Worm (Caenorhabditis elegans) whole organism, L4 larva: ENCODE results near the gene srh-250.

Source experiments
- F26F4.8 ChIP-seq: fragments of 200-800 bp; sonication (Bioruptor generic); conservative IDR thresholded peaks from 2 replicates; pipeline ENCODE4 v1.3.6; 2022; ENCODE audit warnings: missing genetic modification characterization, missing compliant biosample characterization
- T20F7.1 ChIP-seq: fragments of 200-800 bp; sonication (Bioruptor generic); optimal IDR thresholded peaks from 2 replicates; lab custom pipeline; 2018; ENCODE audit warnings: mild to moderate bottlenecking, missing genetic modification characterization, missing compliant biosample characterization
- aha-1 ChIP-seq: fragments of 150-350 bp; peaks from one replicate; lab custom pipeline; 2014; ENCODE audit warnings: missing biosample characterization, missing genetic modification characterization
- ama-1 ChIP-seq: fragments of 150-350 bp; optimal IDR thresholded peaks from 2 replicates; lab custom pipeline; 2014; ENCODE audit warnings: inconsistent platforms, mixed read lengths
- ceh-82 ChIP-seq: sonication (generic microtip); optimal IDR thresholded peaks from 2 replicates; lab custom pipeline; 2017; ENCODE audit warnings: missing biosample characterization, missing genetic modification characterization
- fos-1 ChIP-seq: fragments of 150-350 bp; optimal IDR thresholded peaks from 2 replicates; lab custom pipeline; 2014; ENCODE audit warnings: missing biosample characterization, missing genetic modification characterization
- hif-1 ChIP-seq, 2 experiments: sonication (generic microtip); optimal IDR thresholded peaks; 2 replicates each; lab custom pipeline; 2016 to 2017; ENCODE audit warnings: missing compliant biosample characterization in 2 of 2, missing genetic modification characterization in 2 of 2, missing genetic modification reagents in 2 of 2, missing genotype in 2 of 2, mild to moderate bottlenecking in 1 of 2
- mdl-1 ChIP-seq, 2 experiments: fragments of 150-350 bp in 1 of 2; sonication (generic microtip) in 1 of 2; optimal IDR thresholded peaks; 2 replicates each; lab custom pipeline; 2014 to 2017; ENCODE audit warnings: missing biosample characterization in 2 of 2, missing genetic modification characterization in 2 of 2
- nhr-25 ChIP-seq: sonication (generic microtip); optimal IDR thresholded peaks from 2 replicates; lab custom pipeline; 2017; ENCODE audit warnings: missing genetic modification characterization, mild to moderate bottlenecking, missing compliant biosample characterization, antibody characterized with exemption, moderate library complexity, borderline replicate concordance; ENCODE audit not compliant: insufficient read depth
- nhr-28 ChIP-seq: fragments of 150-350 bp; optimal IDR thresholded peaks from 2 replicates; lab custom pipeline; 2014; ENCODE audit warnings: missing biosample characterization, missing genetic modification characterization
- nhr-76 ChIP-seq: fragments of 150-350 bp; optimal IDR thresholded peaks from 2 replicates; lab custom pipeline; 2014; ENCODE audit warnings: missing biosample characterization, missing genetic modification characterization
- snpc-4 ChIP-seq: fragments of 150-350 bp; optimal IDR thresholded peaks from 2 replicates; lab custom pipeline; 2014; ENCODE audit warnings: missing biosample characterization, missing genetic modification characterization
- unc-39 ChIP-seq: sonication (generic microtip); optimal IDR thresholded peaks from 2 replicates; lab custom pipeline; 2017; ENCODE audit warnings: missing biosample characterization, missing genetic modification characterization
- unc-62 ChIP-seq, 3 experiments: fragments of 150-350 bp in 1 of 3; sonication (generic microtip); optimal IDR thresholded peaks in 2 of 3; peaks in 1 of 3; 1 replicate in 1 of 3; 2 replicates in 2 of 3; lab custom pipeline; 2014 to 2017; ENCODE audit warnings: missing biosample characterization in 3 of 3, missing genetic modification characterization in 3 of 3, missing genetic modification reagents in 3 of 3, missing genotype in 1 of 3

DNA sequence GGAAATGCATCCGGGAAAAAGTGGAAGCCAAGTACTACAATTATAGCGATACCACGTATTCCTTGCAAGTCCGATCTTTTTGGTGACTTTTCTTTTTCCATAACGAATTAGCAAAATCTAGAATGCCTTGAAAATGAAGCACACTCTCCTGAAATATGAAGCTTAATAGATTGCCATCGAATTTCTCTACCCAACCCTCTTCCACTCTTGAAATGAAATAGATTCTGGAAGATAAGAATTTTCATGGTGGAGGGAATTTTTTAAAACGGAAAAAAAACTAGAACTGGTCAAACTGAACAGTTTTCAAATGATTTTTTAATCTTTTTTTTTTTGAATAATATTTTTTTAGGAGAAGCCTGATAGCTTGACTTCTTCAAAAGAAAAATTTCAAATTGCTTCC is 17.6 kb upstream of the srh-250 start, which contains the start of gene oac-11:
- no peak for TF ChIP-seq mdl-1 (tag; optimal IDR thresholded peaks at IDR 0.05; lab: Kevin White, UChicago)
- TF ChIP-seq hif-1 (tag; optimal IDR thresholded peaks at IDR 0.05; lab: Kevin White, UChicago): no peak
- no peak for TF ChIP-seq F26F4.8 (GFP tag; lab: Robert Waterston, UW)
- no peak for TF ChIP-seq T20F7.1 (GFP tag; lab: Kevin White, UChicago)
- no peak for TF ChIP-seq fos-1
- TF ChIP-seq ama-1 (lab: Kevin White, UChicago): no peak
- no peak for TF ChIP-seq ceh-82 (tag; lab: Kevin White, UChicago)
- TF ChIP-seq nhr-28 (tag; lab: Kevin White, UChicago): no peak
- TF ChIP-seq unc-39 (tag; lab: Kevin White, UChicago): no peak
- no peak for TF ChIP-seq nhr-25 (tag; lab: Kevin White, UChicago)
- TF ChIP-seq unc-62 (GFP tag; optimal IDR thresholded peaks at IDR 0.05 in 1 of 2; lab: Kevin White, UChicago): no peak
- no peak for TF ChIP-seq unc-62 (tag; optimal IDR thresholded peaks at IDR 0.05; lab: Kevin White, UChicago)
- no peak for TF ChIP-seq nhr-76 (tag; lab: Kevin White, UChicago)
- TF ChIP-seq aha-1 (tag; lab: Kevin White, UChicago): no peak
- TF ChIP-seq snpc-4: no peak
